Fruit fly (Drosophila melanogaster): ENCODE measurements around the gene tal-3A.

The tal-3A gene

DNA sequence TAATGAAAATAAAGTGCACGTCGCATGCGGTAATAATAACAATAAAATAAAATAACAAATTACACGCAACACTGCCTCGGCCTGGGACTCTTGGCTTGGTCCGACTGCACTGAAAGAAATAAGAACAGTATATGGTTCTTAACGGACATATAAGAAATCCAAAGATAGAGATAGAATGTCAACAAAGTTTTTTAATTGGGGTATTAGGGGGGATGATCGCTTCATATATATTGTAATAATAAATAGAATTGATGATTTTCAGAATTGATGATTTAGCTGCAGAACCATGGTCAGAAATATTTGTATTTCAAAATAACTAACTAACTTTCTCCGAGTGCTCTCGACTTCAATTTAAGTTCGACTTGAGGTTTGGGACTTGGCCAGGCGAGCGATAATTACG lies 16.8 kb upstream of the tal-3A start (continued):
- TF ChIP-seq Drgx (GFP tag; IDR thresholded peaks at IDR 0.05): peak; percentile 40
- TF ChIP-seq CG11456 (GFP tag; IDR thresholded peaks at IDR 0.05): no peak
- TF ChIP-seq CG2678 (tag; optimal IDR thresholded peaks at IDR 0.05): peak; percentile 54
- TF ChIP-seq CG2116 (GFP tag; optimal IDR thresholded peaks at IDR 0.05): no peak
- TF ChIP-seq sob (GFP tag; IDR thresholded peaks at IDR 0.05): no peak
- no peak for TF ChIP-seq oc (tag; optimal IDR thresholded peaks at IDR 0.05)
- no peak for TF ChIP-seq CG8478 (optimal IDR thresholded peaks at IDR 0.05)
- no peak for TF ChIP-seq CG13296 (GFP tag; optimal IDR thresholded peaks at IDR 0.05)
- TF ChIP-seq CG6254 (GFP tag; optimal IDR thresholded peaks at IDR 0.05): peak; percentile 47
- peak; percentile 3 for TF ChIP-seq kni (GFP tag; optimal IDR thresholded peaks at IDR 0.05)
- no peak for TF ChIP-seq CG2889 (GFP tag; IDR thresholded peaks at IDR 0.05)
- TF ChIP-seq ci (GFP tag; IDR thresholded peaks at IDR 0.05): 0 out of 3 replicates have a peak, but pooled peaks have one; percentile 9
- TF ChIP-seq Dip3 (GFP tag; optimal IDR thresholded peaks at IDR 0.05): no peak
- no peak for TF ChIP-seq croc (GFP tag; conservative IDR thresholded peaks at IDR 0.05)
- TF ChIP-seq CG43689 (GFP tag; IDR thresholded peaks at IDR 0.05): no peak
- TF ChIP-seq HHEX (GFP tag; optimal IDR thresholded peaks at IDR 0.05): no peak
- no peak for TF ChIP-seq prd (optimal IDR thresholded peaks at IDR 0.05)
- peak; percentile 31; the same call in 1 of the 3 replicates for TF ChIP-seq prd (GFP tag; IDR thresholded peaks at IDR 0.05)
- TF ChIP-seq CG10979 (tag; optimal IDR thresholded peaks at IDR 0.05): peak; percentile 76
- peak in 1 of 3 experiments; percentile 66 for TF ChIP-seq lola (GFP tag; optimal IDR thresholded peaks at IDR 0.05)
- no peak for TF ChIP-seq luna (GFP tag; optimal IDR thresholded peaks at IDR 0.05)
- peak; percentile 47 for TF ChIP-seq CG8388 (GFP tag; optimal IDR thresholded peaks at IDR 0.05)
- no peak for TF ChIP-seq vfl (GFP tag; optimal IDR thresholded peaks at IDR 0.05)
- TF ChIP-seq CG1233 (GFP tag; optimal IDR thresholded peaks at IDR 0.05): no peak
- no peak for TF ChIP-seq CG12155 (GFP tag; optimal IDR thresholded peaks at IDR 0.05)
- TF ChIP-seq Atf3 (GFP tag; optimal IDR thresholded peaks at IDR 0.05): no peak
- TF ChIP-seq Mrtf (GFP tag; IDR thresholded peaks at IDR 0.05): no peak
- TF ChIP-seq run (tag; optimal IDR thresholded peaks at IDR 0.05): no peak
- TF ChIP-seq CG32772 (GFP tag; IDR thresholded peaks at IDR 0.05): no peak
- TF ChIP-seq CG4820 (GFP tag; optimal IDR thresholded peaks at IDR 0.05): peak; percentile 2
- TF ChIP-seq Atf-2 (GFP tag; optimal IDR thresholded peaks at IDR 0.05): no peak
- peak; percentile 28 for TF ChIP-seq CoRest (tag; optimal IDR thresholded peaks at IDR 0.05)
- TF ChIP-seq CG17328 (GFP tag; IDR thresholded peaks at IDR 0.05): peak; percentile 24; the same call in 1 of the 2 replicates
- no peak for TF ChIP-seq Adf1 (GFP tag; IDR thresholded peaks at IDR 0.05)
- peak; percentile 33 for TF ChIP-seq Sox100B (GFP tag; optimal IDR thresholded peaks at IDR 0.05)
- peak; percentile 71 for TF ChIP-seq CG2712 (tag; optimal IDR thresholded peaks at IDR 0.05)
- no peak for TF ChIP-seq Asciz (GFP tag; optimal IDR thresholded peaks at IDR 0.05)
- TF ChIP-seq CG17802 (tag; optimal IDR thresholded peaks at IDR 0.05): peak; percentile 2
- peak; percentile 13 for TF ChIP-seq CG13424 (tag; optimal IDR thresholded peaks at IDR 0.05)
- TF ChIP-seq Dp (GFP tag; optimal IDR thresholded peaks at IDR 0.05): no peak
- peak; percentile 59 for TF ChIP-seq Blimp-1 (GFP tag; optimal IDR thresholded peaks at IDR 0.05)
- TF ChIP-seq Hmr (GFP tag; optimal IDR thresholded peaks at IDR 0.05): no peak
- no peak for TF ChIP-seq CG12659 (GFP tag; optimal IDR thresholded peaks at IDR 0.05)
- no peak for TF ChIP-seq CG9932 (GFP tag; IDR thresholded peaks at IDR 0.05)
- TF ChIP-seq CG6683 (GFP tag; optimal IDR thresholded peaks at IDR 0.05): no peak
- TF ChIP-seq CG4730 (GFP tag; IDR thresholded peaks at IDR 0.05): no peak
- no peak for TF ChIP-seq CG12104 (GFP tag; optimal IDR thresholded peaks at IDR 0.05)
- peak; percentile 38 for TF ChIP-seq fd96Cb (tag; optimal IDR thresholded peaks at IDR 0.05)
- TF ChIP-seq unpg (GFP tag; optimal IDR thresholded peaks at IDR 0.05): peak; percentile 32
- no peak for TF ChIP-seq Tbp (GFP tag; optimal IDR thresholded peaks at IDR 0.05)
- TF ChIP-seq CG17829 (tag; optimal IDR thresholded peaks at IDR 0.05): peak; percentile 66
- peak; percentile 21 for TF ChIP-seq az2 (GFP tag; optimal IDR thresholded peaks at IDR 0.05)

All from whole organism, embryonic.